Fruit fly (Drosophila melanogaster) whole organism, pupa: Measurements from ENCODE around the gene CG5846.

Source experiments
- CG10348 ChIP-seq: fragments of 200-800 bp; sonication (Bioruptor generic); IDR thresholded peaks from 2 replicates; pipeline ENCODE4 v1.3.6; 2022; ENCODE audit warnings: missing biosample characterization, missing genetic modification characterization
- CG12605 ChIP-seq: fragments of 200-800 bp; sonication (Bioruptor generic); IDR thresholded peaks from 2 replicates; pipeline ENCODE4 v1.3.6; 2022; ENCODE audit warnings: missing biosample characterization, missing genetic modification characterization
- CG13204 ChIP-seq: fragments of 200-800 bp; sonication (Bioruptor generic); optimal IDR thresholded peaks from 2 replicates; lab custom pipeline; 2018; ENCODE audit warnings: missing biosample characterization, mild to moderate bottlenecking, missing genetic modification characterization, moderate library complexity
- CG14655 ChIP-seq: fragments of 200-800 bp; sonication (Bioruptor generic); optimal IDR thresholded peaks from 3 replicates; lab custom pipeline; 2017; ENCODE audit warnings: mild to moderate bottlenecking, missing biosample characterization, missing genetic modification reagents, missing genetic modification characterization
- CG15710 ChIP-seq: fragments of 200-800 bp; sonication (Bioruptor generic); optimal IDR thresholded peaks from 2 replicates; lab custom pipeline; 2018; ENCODE audit warnings: missing biosample characterization, mild to moderate bottlenecking, missing genetic modification characterization, moderate library complexity
- CG17806 ChIP-seq: fragments of 200-800 bp; sonication (Bioruptor generic); optimal IDR thresholded peaks from 2 replicates; lab custom pipeline; 2018; ENCODE audit warnings: missing biosample characterization, mild to moderate bottlenecking, missing genetic modification characterization, moderate library complexity
- CG32121 ChIP-seq: fragments of 200-800 bp; sonication (Bioruptor generic); IDR thresholded peaks from 2 replicates; pipeline ENCODE4 v1.3.6; 2022; ENCODE audit warnings: missing biosample characterization, missing genetic modification characterization
- CG34367 ChIP-seq: fragments of 200-800 bp; sonication (Bioruptor generic); optimal IDR thresholded peaks from 2 replicates; lab custom pipeline; 2018; ENCODE audit warnings: missing biosample characterization, mild to moderate bottlenecking, missing genetic modification characterization
- CG4496 ChIP-seq: fragments of 200-800 bp; sonication (Bioruptor generic); IDR thresholded peaks from 3 replicates; pipeline ENCODE4 v1.3.6; 2022; ENCODE audit warnings: missing biosample characterization, missing genetic modification characterization
- CG8159 ChIP-seq: fragments of 200-800 bp; sonication (Bioruptor generic); optimal IDR thresholded peaks from 3 replicates; lab custom pipeline; 2018; ENCODE audit warnings: missing biosample characterization, mild to moderate bottlenecking, missing genetic modification characterization, moderate library complexity
- CG8301 ChIP-seq: fragments of 200-800 bp; sonication (Bioruptor generic); optimal IDR thresholded peaks from 2 replicates; lab custom pipeline; 2018; ENCODE audit warnings: missing biosample characterization, mild to moderate bottlenecking, missing genetic modification characterization
- CG9948 ChIP-seq: fragments of 200-800 bp; sonication (Bioruptor generic); optimal IDR thresholded peaks from 2 replicates; lab custom pipeline; 2018; ENCODE audit warnings: missing biosample characterization, mild to moderate bottlenecking, missing genetic modification characterization, moderate library complexity
- D1 ChIP-seq: fragments of 200-800 bp; sonication (Bioruptor generic); optimal IDR thresholded peaks from 2 replicates; lab custom pipeline; 2018; ENCODE audit warnings: missing biosample characterization, mild to moderate bottlenecking, missing genetic modification characterization, moderate library complexity
- EcR ChIP-seq: fragments of 200-800 bp; sonication (Bioruptor generic); optimal IDR thresholded peaks from 3 replicates; lab custom pipeline; 2019; ENCODE audit warnings: missing biosample characterization, missing genetic modification characterization, mild to moderate bottlenecking, moderate library complexity, missing genetic modification reagents
- Ets98B ChIP-seq: fragments of 200-800 bp; sonication (Bioruptor generic); IDR thresholded peaks from 2 replicates; pipeline ENCODE4 v1.3.6; 2022; ENCODE audit warnings: missing biosample characterization, missing genetic modification characterization
- Pif1A ChIP-seq: fragments of 200-800 bp; sonication (Bioruptor generic); optimal IDR thresholded peaks from 3 replicates; lab custom pipeline; 2016; ENCODE audit warnings: missing biosample characterization, missing genetic modification characterization
- Pif1B ChIP-seq: fragments of 200-800 bp; sonication (Bioruptor generic); optimal IDR thresholded peaks from 3 replicates; lab custom pipeline; 2016; ENCODE audit warnings: missing biosample characterization, missing genetic modification characterization
- Snoo ChIP-seq: fragments of 200-800 bp; sonication (Bioruptor generic); optimal IDR thresholded peaks from 3 replicates; lab custom pipeline; 2017; ENCODE audit warnings: missing biosample characterization, mild to moderate bottlenecking, missing genetic modification characterization, inconsistent platforms
- fd96Ca ChIP-seq: fragments of 200-800 bp; sonication (Bioruptor generic); IDR thresholded peaks from 3 replicates; pipeline ENCODE4 v1.3.6; 2022; ENCODE audit warnings: missing biosample characterization, missing genetic modification characterization
- gl ChIP-seq: fragments of 200-800 bp; sonication (Bioruptor generic); optimal IDR thresholded peaks from 2 replicates; lab custom pipeline; 2018; ENCODE audit warnings: missing biosample characterization, mild to moderate bottlenecking, missing genetic modification characterization
- rn ChIP-seq: fragments of 200-800 bp; sonication (Bioruptor generic); IDR thresholded peaks from 2 replicates; pipeline ENCODE4 v1.3.6; 2022; ENCODE audit warnings: missing biosample characterization, missing genetic modification characterization

CG5846 gene

DNA sequence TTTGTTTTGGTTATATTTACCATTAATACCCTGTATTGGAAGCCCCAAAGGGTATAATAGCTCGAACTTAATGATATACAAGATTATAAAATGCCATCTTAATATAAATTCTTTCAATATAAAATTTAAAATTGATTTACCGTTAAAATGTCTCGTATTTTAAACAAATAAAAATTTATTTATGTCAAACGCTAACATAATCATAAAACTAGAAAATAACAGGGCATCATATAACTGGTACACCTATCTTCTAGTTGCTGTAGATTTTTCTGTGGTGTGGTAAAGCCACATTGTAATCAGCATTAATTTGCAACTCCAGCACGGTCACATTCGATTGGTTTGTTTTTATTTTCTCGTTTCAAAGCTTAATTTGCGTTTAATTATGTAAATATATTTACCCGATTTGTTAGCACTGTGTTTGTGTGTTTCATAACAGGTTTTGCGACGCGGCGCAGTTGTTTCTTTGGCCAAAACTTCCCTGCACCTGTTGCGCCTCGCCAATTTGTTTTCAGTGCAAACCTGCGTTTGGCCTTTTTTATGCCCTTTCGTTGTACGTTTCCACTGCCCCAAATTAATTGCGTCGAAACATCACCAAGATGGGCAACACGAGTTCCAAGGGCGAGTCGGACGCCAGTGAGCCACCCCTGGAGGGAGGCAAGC lies at the start of gene CG5846, which contains the start of gene CG4658:
TSS of gene CG5846 (minus strand) at position 245 of the 660 bp plus-strand sequence.
TSS of gene CG4658 (plus strand) at position 140 of the 660 bp plus-strand sequence.
- TF ChIP-seq Ets98B (GFP tag; lab: Robert Waterston, UW) (peak; percentile 89), EcR (peak; percentile 32), CG13204 (GFP tag; lab: Kevin White, UChicago) (no peak), CG8159 (tag; lab: Kevin White, UChicago) (peak; percentile 95), CG9948 (tag; lab: Kevin White, UChicago) (peak; percentile 94), CG8301 (tag; lab: Kevin White, UChicago) (peak; percentile 90), CG14655 (GFP tag; lab: Kevin White, UChicago) (no peak), rn (peak; percentile 91), CG34367 (tag; lab: Kevin White, UChicago) (peak; percentile 89), CG15710 (tag; lab: Kevin White, UChicago) (peak; percentile 90), gl (tag; lab: Kevin White, UChicago) (peak; percentile 63), Snoo (tag; lab: Kevin White, UChicago) (peak; percentile 87), Pif1A (GFP tag; lab: Kevin White, UChicago) (no peak), CG10348 (GFP tag; lab: Robert Waterston, UW) (0 out of 2 replicates have a peak, but pooled peaks have one; percentile 35), CG12605 (GFP tag; lab: Robert Waterston, UW) (peak; percentile 91), CG32121 (GFP tag; lab: Robert Waterston, UW) (peak; percentile 94), CG4496 (GFP tag; lab: Robert Waterston, UW) (peak; percentile 94), CG17806 (tag; lab: Kevin White, UChicago) (peak; percentile 95), D1 (tag; lab: Kevin White, UChicago) (no peak), fd96Ca (GFP tag; lab: Robert Waterston, UW) (no peak)
- TF ChIP-seq, all 21 proteins: peak for 15

dm6 chr2L:10004574-10004973 lies 47.5 kb upstream of the CG5846 start:
- TF ChIP-seq Ets98B (GFP tag; lab: Robert Waterston, UW) (0 out of 2 replicates have a peak, but pooled peaks have one; percentile 12), CG8301 (tag; lab: Kevin White, UChicago) (no peak), Pif1A (GFP tag; lab: Kevin White, UChicago) (peak; percentile 3), CG14655 (GFP tag; lab: Kevin White, UChicago) (no peak), CG4496 (GFP tag; lab: Robert Waterston, UW) (peak; percentile 10; the same call in 1 of the 3 replicates), CG34367 (tag; lab: Kevin White, UChicago) (no peak), CG17806 (tag; lab: Kevin White, UChicago) (no peak), Pif1B (GFP tag; lab: Kevin White, UChicago) (no peak), rn (no peak), CG13204 (GFP tag; lab: Kevin White, UChicago) (peak; percentile 13), fd96Ca (GFP tag; lab: Robert Waterston, UW) (no peak)

dm6 chr2L:10003593-10003992 lies 46.6 kb upstream of the CG5846 start, which contains the start of gene Ndf:
Gene Ndf, plus strand, starts transcription at chr2L:10003832.
- TF ChIP-seq D1 (tag; lab: Kevin White, UChicago), result peak; percentile 37
- peak; percentile 33 for TF ChIP-seq CG12605 (GFP tag; lab: Robert Waterston, UW)
- no peak for TF ChIP-seq EcR
- TF ChIP-seq CG15710 (tag; lab: Kevin White, UChicago), result peak; percentile 38
- peak; percentile 61; the same call in 1 of the 3 replicates for TF ChIP-seq fd96Ca (GFP tag; lab: Robert Waterston, UW)
- TF ChIP-seq CG32121 (GFP tag; lab: Robert Waterston, UW), result no peak
- TF ChIP-seq CG14655 (GFP tag; lab: Kevin White, UChicago), result peak; percentile 42
- TF ChIP-seq CG9948 (tag; lab: Kevin White, UChicago), result no peak
- peak; percentile 30 for TF ChIP-seq CG8159 (tag; lab: Kevin White, UChicago)
- TF ChIP-seq rn, result no peak
- no peak for TF ChIP-seq CG10348 (GFP tag; lab: Robert Waterston, UW)
- peak; percentile 42 for TF ChIP-seq Pif1A (GFP tag; lab: Kevin White, UChicago)
- peak; percentile 88 for TF ChIP-seq CG4496 (GFP tag; lab: Robert Waterston, UW)
- no peak for TF ChIP-seq CG8301 (tag; lab: Kevin White, UChicago)
- peak; percentile 2 for TF ChIP-seq Pif1B (GFP tag; lab: Kevin White, UChicago)
- no peak; the same call in 1 of the 2 replicates for TF ChIP-seq Ets98B (GFP tag; lab: Robert Waterston, UW)
- no peak for TF ChIP-seq CG13204 (GFP tag; lab: Kevin White, UChicago)
- peak; percentile 32 for TF ChIP-seq CG17806 (tag; lab: Kevin White, UChicago)
- TF ChIP-seq gl (tag; lab: Kevin White, UChicago), result no peak
- TF ChIP-seq CG34367 (tag; lab: Kevin White, UChicago), result peak; percentile 11
- peak; percentile 45 for TF ChIP-seq Snoo (tag; lab: Kevin White, UChicago)

- TF ChIP-seq Snoo (tag; lab: Kevin White, UChicago) (no peak), fd96Ca (GFP tag; lab: Robert Waterston, UW) (no peak), CG15710 (tag; lab: Kevin White, UChicago) (no peak), CG10348 (GFP tag; lab: Robert Waterston, UW) (no peak), Pif1A (GFP tag; lab: Kevin White, UChicago) (no peak), EcR (no peak), gl (tag; lab: Kevin White, UChicago) (no peak), CG8301 (tag; lab: Kevin White, UChicago) (no peak), CG12605 (GFP tag; lab: Robert Waterston, UW) (no peak), CG32121 (GFP tag; lab: Robert Waterston, UW) (no peak), CG34367 (tag; lab: Kevin White, UChicago) (no peak), CG13204 (GFP tag; lab: Kevin White, UChicago) (no peak), Ets98B (GFP tag; lab: Robert Waterston, UW) (no peak), D1 (tag; lab: Kevin White, UChicago) (no peak)
- TF ChIP-seq, all 21 proteins: peak for 0
Measured at dm6 chr2L:10002408-10003358, 45.6 kb upstream of the CG5846 start, which contains the start of the genes CG31875 and SoYb. Gene CG31875, minus strand, starts transcription at chr2L:10002736. Gene SoYb, minus strand, starts transcription at chr2L:10002736.
